Worm (Caenorhabditis elegans) whole organism, L4 larva: Measurements from ENCODE around the gene F18E3.12.

ENCODE experiments used
- F10B5.3 ChIP-seq: sonication (generic microtip); optimal IDR thresholded peaks from 2 replicates; lab custom pipeline; 2016; ENCODE audit warnings: mild to moderate bottlenecking, missing genetic modification characterization, missing compliant biosample characterization
- F26F4.8 ChIP-seq: fragments of 200-800 bp; sonication (Bioruptor generic); conservative IDR thresholded peaks from 2 replicates; pipeline ENCODE4 v1.3.6; 2022; ENCODE audit warnings: missing genetic modification characterization, missing compliant biosample characterization
- F44E2.7 ChIP-seq: fragments of 200-800 bp; sonication (Bioruptor generic); IDR thresholded peaks from 2 replicates; pipeline ENCODE4 v2.1.2; 2022; ENCODE audit warnings: missing genetic modification characterization, missing compliant biosample characterization
- R02D3.7 ChIP-seq: fragments of 150-350 bp; sonication (generic microtip); optimal IDR thresholded peaks from 3 replicates; lab custom pipeline; 2014; ENCODE audit warnings: missing biosample characterization, missing genetic modification characterization
- T20F7.1 ChIP-seq: fragments of 200-800 bp; sonication (Bioruptor generic); optimal IDR thresholded peaks from 2 replicates; lab custom pipeline; 2018; ENCODE audit warnings: mild to moderate bottlenecking, missing genetic modification characterization, missing compliant biosample characterization
- T26A8.4 ChIP-seq: fragments of 200-800 bp; sonication (Bioruptor generic); IDR thresholded peaks from 2 replicates; pipeline ENCODE4 v1.3.6; 2022; ENCODE audit warnings: missing genetic modification characterization, missing compliant biosample characterization
- Y48G9A.11 ChIP-seq: fragments of 200-800 bp; sonication (Bioruptor generic); IDR thresholded peaks from 2 replicates; pipeline ENCODE4 v1.3.6; 2022; ENCODE audit warnings: missing genetic modification reagents, missing genetic modification characterization, missing compliant biosample characterization
- ZK337.2 ChIP-seq: fragments of 200-800 bp; sonication (Bioruptor generic); IDR thresholded peaks from 2 replicates; pipeline ENCODE4 v1.3.6; 2022; ENCODE audit warnings: missing genetic modification reagents, missing genetic modification characterization, missing compliant biosample characterization
- aha-1 ChIP-seq: fragments of 150-350 bp; peaks from one replicate; lab custom pipeline; 2014; ENCODE audit warnings: missing biosample characterization, missing genetic modification characterization
- attf-4 ChIP-seq: sonication (generic microtip); optimal IDR thresholded peaks from 3 replicates; lab custom pipeline; 2017; ENCODE audit warnings: missing biosample characterization, missing genetic modification characterization
- ceh-20 ChIP-seq: fragments of 200-800 bp; sonication (Bioruptor generic); IDR thresholded peaks from 2 replicates; pipeline ENCODE4 v1.3.6; 2022; ENCODE audit warnings: missing genetic modification reagents, missing genetic modification characterization, missing compliant biosample characterization
- ceh-32 ChIP-seq: sonication (generic microtip); optimal IDR thresholded peaks from 2 replicates; lab custom pipeline; 2016; ENCODE audit warnings: mild to moderate bottlenecking, missing genetic modification characterization, missing compliant biosample characterization; ENCODE audit not compliant: poor library complexity
- ceh-44 ChIP-seq: fragments of 200-800 bp; sonication (Bioruptor generic); IDR thresholded peaks from 2 replicates; pipeline ENCODE4 v1.3.6; 2022; ENCODE audit warnings: missing genetic modification reagents, missing genetic modification characterization, missing compliant biosample characterization
- dmd-6 ChIP-seq: fragments of 200-800 bp; sonication (Bioruptor generic); IDR thresholded peaks from 2 replicates; pipeline ENCODE4 v1.3.6; 2022; ENCODE audit warnings: missing genetic modification reagents, missing genetic modification characterization, missing compliant biosample characterization
- dmd-8 ChIP-seq: fragments of 200-800 bp; sonication (Bioruptor generic); IDR thresholded peaks from 2 replicates; pipeline ENCODE4 v1.3.6; 2022; ENCODE audit warnings: missing genetic modification characterization, missing compliant biosample characterization
- duxl-1 ChIP-seq: sonication (generic microtip); optimal IDR thresholded peaks from 2 replicates; lab custom pipeline; 2016; ENCODE audit warnings: mild to moderate bottlenecking, missing genetic modification characterization, moderate library complexity, missing compliant biosample characterization; ENCODE audit not compliant: poor library complexity
- egl-27 ChIP-seq: sonication (generic microtip); optimal IDR thresholded peaks from 3 replicates; lab custom pipeline; 2017; ENCODE audit warnings: missing biosample characterization, missing genetic modification reagents, missing genetic modification characterization
- fkh-10 ChIP-seq: fragments of 150-350 bp; optimal IDR thresholded peaks from 2 replicates; lab custom pipeline; 2014; ENCODE audit warnings: missing biosample characterization, missing genetic modification reagents, missing genetic modification characterization
- fos-1 ChIP-seq: fragments of 150-350 bp; optimal IDR thresholded peaks from 2 replicates; lab custom pipeline; 2014; ENCODE audit warnings: missing biosample characterization, missing genetic modification characterization
- hlh-30 ChIP-seq: sonication (generic microtip); optimal IDR thresholded peaks from 2 replicates; lab custom pipeline; 2017; ENCODE audit warnings: antibody characterized with exemption, mild to moderate bottlenecking, missing genetic modification characterization, missing compliant biosample characterization; ENCODE audit not compliant: insufficient read depth
- hmg-1.1 ChIP-seq: fragments of 200-800 bp; sonication (Bioruptor generic); IDR thresholded peaks from 2 replicates; pipeline ENCODE4 v1.3.6; 2022; ENCODE audit warnings: missing genetic modification reagents, missing genetic modification characterization, missing compliant biosample characterization
- jun-1 ChIP-seq: fragments of 150-350 bp; optimal IDR thresholded peaks from 2 replicates; lab custom pipeline; 2014; ENCODE audit warnings: missing biosample characterization, missing genetic modification reagents, missing genetic modification characterization
- lim-7 ChIP-seq: fragments of 200-800 bp; sonication (Bioruptor generic); IDR thresholded peaks from 2 replicates; pipeline ENCODE4 v1.3.6; 2022; ENCODE audit warnings: missing genetic modification characterization, missing compliant biosample characterization
- lin-13 ChIP-seq: fragments of 150-350 bp; optimal IDR thresholded peaks from 2 replicates; lab custom pipeline; 2014; ENCODE audit warnings: missing biosample characterization, missing genetic modification reagents, missing genetic modification characterization
- lsy-2 ChIP-seq, 2 experiments: fragments of 150-350 bp in 1 of 2; sonication (generic microtip) in 1 of 2; optimal IDR thresholded peaks; 2 replicates each; lab custom pipeline; 2014 to 2017; ENCODE audit warnings: missing biosample characterization in 2 of 2, missing genetic modification characterization in 2 of 2
- madf-5 ChIP-seq, 2 experiments: fragments of 200-800 bp; sonication (Bioruptor generic); IDR thresholded peaks; 2 replicates each; pipeline ENCODE4 v1.3.6; 2022; ENCODE audit warnings: missing compliant biosample characterization in 2 of 2, missing genetic modification characterization in 2 of 2
- madf-9 ChIP-seq: fragments of 200-800 bp; sonication (Bioruptor generic); conservative IDR thresholded peaks from 2 replicates; pipeline ENCODE4 v1.3.6; 2022; ENCODE audit warnings: missing genetic modification reagents, missing genetic modification characterization, missing compliant biosample characterization
- mdl-1 ChIP-seq, 2 experiments: fragments of 150-350 bp in 1 of 2; sonication (generic microtip) in 1 of 2; optimal IDR thresholded peaks; 2 replicates each; lab custom pipeline; 2014 to 2017; ENCODE audit warnings: missing biosample characterization in 2 of 2, missing genetic modification characterization in 2 of 2
- nhr-10 ChIP-seq: fragments of 150-350 bp; optimal IDR thresholded peaks from 2 replicates; lab custom pipeline; 2014; ENCODE audit warnings: missing biosample characterization, missing genetic modification characterization
- nhr-111 ChIP-seq: fragments of 200-800 bp; sonication (Bioruptor generic); optimal IDR thresholded peaks from 2 replicates; lab custom pipeline; 2018; ENCODE audit warnings: mild to moderate bottlenecking, missing genetic modification characterization, missing compliant biosample characterization
- nhr-237 ChIP-seq: sonication (generic microtip); optimal IDR thresholded peaks from 2 replicates; lab custom pipeline; 2017; ENCODE audit warnings: missing biosample characterization, missing genetic modification characterization
- nhr-28 ChIP-seq: fragments of 150-350 bp; optimal IDR thresholded peaks from 2 replicates; lab custom pipeline; 2014; ENCODE audit warnings: missing biosample characterization, missing genetic modification characterization
- nhr-41 ChIP-seq: fragments of 200-800 bp; sonication (Bioruptor generic); IDR thresholded peaks from 2 replicates; pipeline ENCODE4 v1.3.6; 2022; ENCODE audit warnings: missing genetic modification reagents, missing genetic modification characterization, missing compliant biosample characterization
- nhr-42 ChIP-seq: fragments of 200-800 bp; sonication (Bioruptor generic); IDR thresholded peaks from 2 replicates; pipeline ENCODE4 v1.3.6; 2022; ENCODE audit warnings: missing genetic modification characterization, missing compliant biosample characterization
- nhr-48 ChIP-seq: sonication (generic microtip); optimal IDR thresholded peaks from 2 replicates; lab custom pipeline; 2016; ENCODE audit warnings: mild to moderate bottlenecking, missing genetic modification characterization, missing compliant biosample characterization
- nhr-77 ChIP-seq: fragments of 150-350 bp; optimal IDR thresholded peaks from 2 replicates; lab custom pipeline; 2014; ENCODE audit warnings: missing biosample characterization, missing genetic modification characterization
- pqm-1 ChIP-seq: sonication (generic microtip); optimal IDR thresholded peaks from 2 replicates; lab custom pipeline; 2017; ENCODE audit warnings: missing biosample characterization, missing genetic modification characterization
- sdz-12 ChIP-seq: fragments of 200-800 bp; sonication (Bioruptor generic); optimal IDR thresholded peaks from 2 replicates; lab custom pipeline; 2018; ENCODE audit warnings: mild to moderate bottlenecking, missing genetic modification characterization, missing compliant biosample characterization
- snpc-1.2 ChIP-seq: fragments of 200-800 bp; sonication (Bioruptor generic); IDR thresholded peaks from 2 replicates; pipeline ENCODE4 v1.3.6; 2022; ENCODE audit warnings: missing genetic modification reagents, missing genetic modification characterization, missing compliant biosample characterization
- unc-130 ChIP-seq: sonication (generic microtip); optimal IDR thresholded peaks from 2 replicates; lab custom pipeline; 2016; ENCODE audit warnings: missing genetic modification reagents, missing genetic modification characterization, missing compliant biosample characterization
- unc-39 ChIP-seq: sonication (generic microtip); optimal IDR thresholded peaks from 2 replicates; lab custom pipeline; 2017; ENCODE audit warnings: missing biosample characterization, missing genetic modification characterization
- unc-62 ChIP-seq, 3 experiments: fragments of 150-350 bp in 1 of 3; sonication (generic microtip); optimal IDR thresholded peaks in 2 of 3; peaks in 1 of 3; 1 replicate in 1 of 3; 2 replicates in 2 of 3; lab custom pipeline; 2014 to 2017; ENCODE audit warnings: missing biosample characterization in 3 of 3, missing genetic modification characterization in 3 of 3, missing genetic modification reagents in 3 of 3, missing genotype in 1 of 3
- vab-7 ChIP-seq: fragments of 200-800 bp; sonication (Bioruptor generic); IDR thresholded peaks from 2 replicates; pipeline ENCODE4 v1.3.6; 2022; ENCODE audit warnings: missing genetic modification reagents, missing genetic modification characterization, missing compliant biosample characterization
- zag-1 ChIP-seq: fragments of 150-350 bp; optimal IDR thresholded peaks from 2 replicates; lab custom pipeline; 2014; ENCODE audit warnings: missing biosample characterization, missing genetic modification characterization
- zip-11 ChIP-seq: fragments of 200-800 bp; sonication (Bioruptor generic); IDR thresholded peaks from 2 replicates; pipeline ENCODE4 v1.3.6; 2022; ENCODE audit warnings: missing genetic modification characterization, missing compliant biosample characterization
- ztf-7 ChIP-seq: fragments of 150-350 bp; optimal IDR thresholded peaks from 2 replicates; lab custom pipeline; 2014; ENCODE audit warnings: missing biosample characterization, missing genetic modification characterization

The F18E3.12 gene

DNA sequence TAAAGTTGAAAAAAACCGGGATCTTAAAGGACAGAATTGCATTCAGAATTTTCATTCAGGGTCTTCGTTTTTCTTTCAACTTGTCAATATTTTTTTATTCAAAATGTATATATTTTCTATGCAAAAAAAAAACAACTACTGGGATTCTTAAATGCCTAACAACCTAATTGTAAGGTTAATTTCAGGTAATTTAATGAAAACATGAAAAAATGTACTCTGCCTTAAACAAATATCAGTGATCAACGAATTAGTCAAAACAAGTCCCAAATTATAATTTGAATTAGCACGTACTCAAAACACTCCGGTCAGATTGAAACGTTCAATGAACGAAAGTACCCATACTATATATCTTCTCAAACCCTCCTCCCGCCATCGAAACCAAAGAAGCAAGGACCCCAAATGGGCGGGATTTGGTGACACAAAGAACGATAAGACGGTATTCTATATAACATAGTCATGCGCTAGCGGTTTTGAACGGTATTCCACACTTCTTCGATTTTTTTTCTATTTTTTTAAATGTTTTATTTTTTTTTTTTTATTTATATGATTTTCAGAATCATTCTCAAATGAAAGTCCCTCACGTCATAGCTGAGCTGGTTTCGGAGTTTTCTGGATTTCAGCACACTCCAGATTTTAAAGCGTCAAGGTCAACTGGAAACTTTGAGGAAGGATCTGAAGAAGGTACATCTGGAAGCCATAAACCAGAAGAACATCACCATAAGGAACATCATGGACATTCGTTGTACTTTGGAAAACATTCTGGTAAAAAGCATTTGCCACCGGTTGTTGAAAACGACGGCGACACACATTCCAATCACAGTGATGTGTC lies 20.8 kb downstream of the F18E3.12 start, which contains the start of the genes ddo-2 and F25E5.8 (continued):
- TF ChIP-seq ceh-32 (tag; lab: Kevin White, UChicago) = no peak
- no peak for TF ChIP-seq fos-1
- TF ChIP-seq attf-4 (tag; lab: Kevin White, UChicago) = no peak
- TF ChIP-seq mdl-1 (tag; optimal IDR thresholded peaks at IDR 0.05; lab: Kevin White, UChicago) = peak in 1 of 2 experiments; percentile 3
- TF ChIP-seq lin-13 (GFP tag; lab: Kevin White, UChicago) = no peak
- no peak for TF ChIP-seq R02D3.7
- TF ChIP-seq F26F4.8 (GFP tag; lab: Robert Waterston, UW) = no peak
- TF ChIP-seq hlh-30 (tag; lab: Kevin White, UChicago) = peak; percentile 33
- TF ChIP-seq aha-1 (tag; lab: Kevin White, UChicago) = peak; percentile 97

DNA sequence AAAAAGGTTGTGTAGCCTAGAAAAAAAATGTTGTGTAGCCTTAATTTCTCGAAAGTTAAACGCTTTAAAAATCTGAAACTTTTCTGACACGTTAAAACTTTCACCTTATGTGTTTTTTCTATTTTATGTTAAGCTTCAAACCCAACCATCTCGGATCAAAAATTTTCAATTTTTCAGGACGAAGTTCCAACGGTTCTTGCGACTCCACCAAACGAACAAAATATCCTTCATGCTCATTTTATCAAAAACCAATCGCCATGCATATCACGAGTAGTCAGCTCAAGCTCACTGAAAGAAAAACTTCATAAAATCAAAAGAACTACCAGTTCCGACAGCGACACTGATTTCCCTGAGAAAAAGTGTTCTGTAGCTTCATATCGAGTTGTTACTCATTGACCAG lies 21.7 kb downstream of the F18E3.12 start:
- TF ChIP-seq zip-11 (GFP tag; lab: Robert Waterston, UW) (no peak), aha-1 (tag; lab: Kevin White, UChicago) (peak; percentile 90)

DNA sequence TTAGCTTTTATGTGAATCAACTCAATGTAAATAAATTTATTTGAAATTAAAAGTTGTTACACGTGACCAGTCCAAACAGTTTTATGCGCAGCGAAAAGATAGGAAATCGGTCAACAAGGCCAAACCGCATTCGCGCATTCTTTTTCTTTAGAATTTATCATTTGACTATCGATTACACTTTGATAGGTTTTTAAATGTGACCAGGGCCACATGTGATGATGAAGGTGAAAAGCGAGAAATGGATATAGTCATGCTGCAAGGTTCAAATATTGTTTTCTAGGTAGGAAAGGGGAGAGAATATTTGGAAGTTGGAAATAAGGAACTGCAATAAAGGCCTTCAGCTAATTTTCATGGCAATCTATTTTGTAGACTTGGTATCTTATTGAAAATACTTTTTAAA lies 22.1 kb downstream of the F18E3.12 start:
- no peak for TF ChIP-seq snpc-1.2 (GFP tag; lab: Robert Waterston, UW)
- TF ChIP-seq nhr-48 (tag; lab: Kevin White, UChicago) = no peak
- TF ChIP-seq egl-27 (tag; lab: Kevin White, UChicago) = no peak
- no peak for TF ChIP-seq nhr-42 (GFP tag; lab: Robert Waterston, UW)
- no peak for TF ChIP-seq fkh-10
- TF ChIP-seq aha-1 (tag; lab: Kevin White, UChicago) = peak; percentile 66
- no peak for TF ChIP-seq madf-5 (GFP tag; IDR thresholded peaks at IDR 0.05; lab: Robert Waterston, UW)
- TF ChIP-seq attf-4 (tag; lab: Kevin White, UChicago) = no peak
- TF ChIP-seq lim-7 (GFP tag; lab: Robert Waterston, UW) = no peak
- TF ChIP-seq dmd-6 (GFP tag; lab: Robert Waterston, UW) = no peak
- TF ChIP-seq sdz-12 = no peak
- peak; percentile 64 for TF ChIP-seq nhr-28 (tag; lab: Kevin White, UChicago)
- TF ChIP-seq Y48G9A.11 (GFP tag; lab: Robert Waterston, UW) = no peak
- TF ChIP-seq ceh-32 (tag; lab: Kevin White, UChicago) = no peak
- no peak for TF ChIP-seq ceh-44 (GFP tag; lab: Robert Waterston, UW)
- TF ChIP-seq duxl-1 = peak; percentile 13
- TF ChIP-seq ztf-7 (tag; lab: Kevin White, UChicago) = no peak
- TF ChIP-seq unc-130 (GFP tag; lab: Kevin White, UChicago) = no peak
- TF ChIP-seq nhr-10 (tag; lab: Kevin White, UChicago) = no peak
- TF ChIP-seq unc-62 (GFP tag; optimal IDR thresholded peaks at IDR 0.05 in 1 of 2; lab: Kevin White, UChicago) = peak in 1 of 2 experiments; percentile 8
- TF ChIP-seq unc-62 (tag; optimal IDR thresholded peaks at IDR 0.05; lab: Kevin White, UChicago) = no peak
- no peak; the same call in 1 of the 2 replicates for TF ChIP-seq nhr-41 (GFP tag; lab: Robert Waterston, UW)
- TF ChIP-seq ceh-20 (GFP tag; lab: Robert Waterston, UW) = no peak
- no peak for TF ChIP-seq nhr-111
- no peak for TF ChIP-seq hmg-1.1
- no peak for TF ChIP-seq T20F7.1 (GFP tag; lab: Kevin White, UChicago)
- no peak for TF ChIP-seq dmd-8 (GFP tag; lab: Robert Waterston, UW)
- TF ChIP-seq lsy-2 (tag; optimal IDR thresholded peaks at IDR 0.05; lab: Kevin White, UChicago) = peak in 1 of 2 experiments; percentile 41
- TF ChIP-seq T26A8.4 (GFP tag; lab: Robert Waterston, UW) = no peak
- TF ChIP-seq F44E2.7 = no peak
- no peak for TF ChIP-seq unc-39 (tag; lab: Kevin White, UChicago)
- no peak for TF ChIP-seq zag-1 (tag; lab: Kevin White, UChicago)
- no peak for TF ChIP-seq ZK337.2
- TF ChIP-seq nhr-237 (tag; lab: Kevin White, UChicago) = no peak
- TF ChIP-seq F10B5.3 (tag; lab: Kevin White, UChicago) = no peak
- TF ChIP-seq pqm-1 = no peak
- TF ChIP-seq nhr-77 (tag; lab: Kevin White, UChicago) = no peak
- no peak for TF ChIP-seq jun-1 (tag; lab: Kevin White, UChicago)
- TF ChIP-seq madf-9 (GFP tag; lab: Robert Waterston, UW) = no peak
- TF ChIP-seq vab-7 (GFP tag; lab: Robert Waterston, UW) = no peak
- TF ChIP-seq zip-11 (GFP tag; lab: Robert Waterston, UW) = no peak
